Worm (Caenorhabditis elegans): ENCODE measurements around the gene F47D2.11.
"Not testable (repeated sequence)": the region's sequence is repeated elsewhere in the genome, so short reads cannot be mapped to it uniquely, and the experiment has no call there.

The F47D2.11 gene

DNA sequence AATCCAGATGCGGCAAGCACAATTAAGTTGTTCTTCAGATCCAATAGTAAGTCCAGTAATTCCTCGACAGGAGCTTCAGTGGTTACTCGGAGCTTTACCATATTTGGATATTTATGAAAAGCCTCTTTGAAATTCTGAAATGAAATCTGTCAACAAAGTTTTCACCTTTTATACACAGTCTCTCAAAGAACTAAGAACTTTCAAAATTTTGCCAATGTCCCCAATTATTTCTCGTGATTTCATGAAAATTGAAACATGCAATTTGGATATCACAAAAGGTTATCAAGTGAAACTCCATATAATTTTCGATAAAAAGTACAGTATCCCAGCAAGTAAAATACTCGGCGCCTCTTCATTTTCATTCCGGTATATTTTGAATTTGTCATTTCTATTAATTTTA lies at the start of gene F47D2.11:
Gene F47D2.11, minus strand, starts transcription at position 101 of the 400 bp plus-strand sequence.
- no peak for TF ChIP-seq pes-1 (GFP tag; IDR thresholded peaks at IDR 0.05)
- no peak for TF ChIP-seq F13C5.2 (tag; optimal IDR thresholded peaks at IDR 0.05)
- TF ChIP-seq scrt-1 (GFP tag; IDR thresholded peaks at IDR 0.05): no peak
- TF ChIP-seq tbx-11 (GFP tag; IDR thresholded peaks at IDR 0.05): no peak
- TF ChIP-seq flt-1 (GFP tag; IDR thresholded peaks at IDR 0.05): no peak
- TF ChIP-seq ceh-13 (GFP tag; optimal IDR thresholded peaks at IDR 0.05): no peak
- no peak for TF ChIP-seq hmg-4 (GFP tag; optimal IDR thresholded peaks at IDR 0.05)
- no peak for TF ChIP-seq aly-1 (tag; optimal IDR thresholded peaks at IDR 0.05)
- no peak for TF ChIP-seq B0310.2 (tag; optimal IDR thresholded peaks at IDR 0.05)
- no peak for TF ChIP-seq sea-1 (GFP tag; conservative IDR thresholded peaks at IDR 0.05)
- TF ChIP-seq hmbx-1 (tag; optimal IDR thresholded peaks at IDR 0.05): no peak
- TF ChIP-seq tra-4 (tag; optimal IDR thresholded peaks at IDR 0.05): no peak
- no peak for TF ChIP-seq tbx-37 (GFP tag; conservative IDR thresholded peaks at IDR 0.05)
- no peak for TF ChIP-seq ceh-36 (tag; optimal IDR thresholded peaks at IDR 0.05)
- no peak for TF ChIP-seq ama-1 (optimal IDR thresholded peaks at IDR 0.05)
- TF ChIP-seq hnd-1 (tag; optimal IDR thresholded peaks at IDR 0.05): no peak

DNA sequence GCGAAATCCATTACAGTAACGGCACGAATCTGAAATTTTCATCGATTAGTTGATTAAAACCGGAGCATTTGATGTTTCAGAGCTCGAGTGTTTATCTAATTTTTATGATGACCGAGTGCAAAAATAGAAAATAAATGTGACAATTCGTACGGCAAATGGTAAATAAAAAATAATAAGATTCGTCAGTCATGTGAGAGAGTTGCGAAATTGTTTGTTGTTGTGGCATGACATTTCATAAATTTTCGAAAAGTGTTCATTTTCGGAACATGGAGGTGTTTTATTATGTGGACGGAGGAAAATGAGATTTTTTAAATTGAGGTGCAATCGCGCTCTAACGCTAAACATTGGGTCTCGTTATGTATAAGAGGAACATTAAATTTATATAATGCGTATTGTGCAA lies 45.9 kb upstream of the F47D2.11 start:
- TF ChIP-seq B0310.2 (tag; optimal IDR thresholded peaks at IDR 0.05) (no peak), aly-1 (tag; optimal IDR thresholded peaks at IDR 0.05) (no peak), tra-4 (tag; optimal IDR thresholded peaks at IDR 0.05) (no peak), F13C5.2 (tag; optimal IDR thresholded peaks at IDR 0.05) (no peak), ceh-13 (GFP tag; optimal IDR thresholded peaks at IDR 0.05) (no peak), hmbx-1 (tag; optimal IDR thresholded peaks at IDR 0.05) (no peak), tbx-37 (GFP tag; conservative IDR thresholded peaks at IDR 0.05) (no peak), pes-1 (GFP tag; IDR thresholded peaks at IDR 0.05) (no peak), ama-1 (optimal IDR thresholded peaks at IDR 0.05) (no peak), hmg-4 (GFP tag; optimal IDR thresholded peaks at IDR 0.05) (no peak), hnd-1 (tag; optimal IDR thresholded peaks at IDR 0.05) (no peak), flt-1 (GFP tag; IDR thresholded peaks at IDR 0.05) (no peak), ceh-36 (tag; optimal IDR thresholded peaks at IDR 0.05) (no peak), sea-1 (GFP tag; conservative IDR thresholded peaks at IDR 0.05) (no peak), scrt-1 (GFP tag; IDR thresholded peaks at IDR 0.05) (no peak), tbx-11 (GFP tag; IDR thresholded peaks at IDR 0.05) (no peak), ets-7 (tag; optimal IDR thresholded peaks at IDR 0.05) (no peak)

DNA sequence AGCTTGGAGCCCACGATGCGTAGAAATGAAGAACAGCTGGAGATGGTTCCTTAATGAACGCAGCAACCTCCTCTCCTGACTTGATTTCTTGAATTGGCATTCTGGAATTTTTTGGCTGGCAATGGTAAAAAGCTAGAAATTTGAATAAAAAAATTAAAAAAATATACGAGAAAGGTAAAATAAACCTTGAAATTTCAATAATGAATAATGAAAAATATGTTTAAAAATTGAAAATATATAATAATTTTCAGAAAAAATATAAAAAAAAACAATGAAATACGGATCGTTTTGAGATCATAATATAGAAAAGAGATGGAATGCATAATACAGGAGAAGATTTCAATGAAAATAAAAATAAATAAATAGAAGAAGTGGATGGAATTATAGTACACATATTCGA lies 45.4 kb upstream of the F47D2.11 start, which contains the start of gene glrx-3:
Gene glrx-3, minus strand, starts transcription at position 101 of the 400 bp plus-strand sequence.
- TF ChIP-seq F13C5.2 (tag; optimal IDR thresholded peaks at IDR 0.05) (no peak), hmg-4 (GFP tag; optimal IDR thresholded peaks at IDR 0.05) (no peak), flt-1 (GFP tag; IDR thresholded peaks at IDR 0.05) (no peak), ama-1 (optimal IDR thresholded peaks at IDR 0.05) (no peak), tbx-37 (GFP tag; conservative IDR thresholded peaks at IDR 0.05) (no peak), hnd-1 (tag; optimal IDR thresholded peaks at IDR 0.05) (no peak), B0310.2 (tag; optimal IDR thresholded peaks at IDR 0.05) (no peak), ceh-36 (tag; optimal IDR thresholded peaks at IDR 0.05) (no peak), tra-4 (tag; optimal IDR thresholded peaks at IDR 0.05) (no peak), aly-1 (tag; optimal IDR thresholded peaks at IDR 0.05) (no peak), scrt-1 (GFP tag; IDR thresholded peaks at IDR 0.05) (no peak), sea-1 (GFP tag; conservative IDR thresholded peaks at IDR 0.05) (no peak), ceh-13 (GFP tag; optimal IDR thresholded peaks at IDR 0.05) (no peak), tbx-11 (GFP tag; IDR thresholded peaks at IDR 0.05) (no peak), ets-7 (tag; optimal IDR thresholded peaks at IDR 0.05) (no peak), hmbx-1 (tag; optimal IDR thresholded peaks at IDR 0.05) (no peak), pes-1 (GFP tag; IDR thresholded peaks at IDR 0.05) (no peak)

DNA sequence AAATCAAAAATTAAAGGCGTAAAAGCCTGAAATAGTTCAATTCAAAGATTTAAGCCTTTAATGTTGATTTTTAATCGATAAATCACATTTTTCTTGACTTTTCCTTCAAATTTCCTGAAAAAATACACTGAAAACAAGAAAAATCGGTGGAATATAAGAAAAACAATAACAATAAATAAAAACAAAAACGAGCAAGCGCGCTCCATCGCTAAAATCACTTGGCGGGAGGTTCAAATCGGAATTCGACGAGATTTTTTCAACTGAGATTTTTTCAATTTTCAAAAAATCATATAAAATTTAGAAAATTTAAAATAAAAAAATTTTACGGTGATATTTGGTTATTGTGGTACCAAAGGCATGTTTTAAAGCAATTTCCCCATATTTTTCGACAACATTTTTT lies 43.7 kb upstream of the F47D2.11 start:
- TF ChIP-seq scrt-1 (GFP tag; IDR thresholded peaks at IDR 0.05) (no peak), ceh-13 (GFP tag; optimal IDR thresholded peaks at IDR 0.05) (no peak), ceh-36 (tag; optimal IDR thresholded peaks at IDR 0.05) (no peak), ets-7 (tag; optimal IDR thresholded peaks at IDR 0.05) (no peak)

- TF ChIP-seq scrt-1 (GFP tag; IDR thresholded peaks at IDR 0.05); ama-1 (optimal IDR thresholded peaks at IDR 0.05); flt-1 (GFP tag; IDR thresholded peaks at IDR 0.05): not testable (repeated sequence)
Measured at ce11 chrV:4336462-4336861, 40.6 kb upstream of the F47D2.11 start, which contains the start of gene irld-1. irld-1 (plus strand) TSS chrV:4336762.

ce11 chrV:4333518-4333917 lies 37.7 kb upstream of the F47D2.11 start:
- TF ChIP-seq tbx-37 (GFP tag; conservative IDR thresholded peaks at IDR 0.05): peak; percentile 40; the same call in 1 of the 2 replicates

DNA sequence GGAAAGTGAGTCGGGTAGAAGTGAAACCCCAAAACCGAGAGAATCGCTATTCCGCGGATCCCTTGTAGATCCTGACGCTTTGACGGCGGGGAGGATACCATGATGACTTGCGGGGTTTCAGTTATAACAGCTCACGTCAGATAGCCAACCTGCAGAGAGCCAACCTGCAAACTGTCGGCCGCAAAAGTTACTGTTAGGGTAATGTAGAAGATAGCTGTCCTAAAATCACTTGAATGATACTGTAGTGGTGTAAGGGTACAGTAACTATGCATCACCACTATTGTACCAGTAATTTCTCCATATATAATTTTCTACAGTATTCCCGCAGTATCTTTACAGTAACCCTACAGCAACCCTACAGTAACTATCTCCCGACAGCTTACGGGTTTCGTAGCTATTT lies 36.6 kb upstream of the F47D2.11 start, which contains the start of gene oac-12:
Gene oac-12, minus strand, starts transcription at position 101 of the 400 bp plus-strand sequence.
- TF ChIP-seq F13C5.2 (tag; optimal IDR thresholded peaks at IDR 0.05) (no peak), hmg-4 (GFP tag; optimal IDR thresholded peaks at IDR 0.05) (no peak)

- TF ChIP-seq scrt-1 (GFP tag; IDR thresholded peaks at IDR 0.05): no peak
- TF ChIP-seq B0310.2 (tag; optimal IDR thresholded peaks at IDR 0.05): no peak
- TF ChIP-seq tbx-11 (GFP tag; IDR thresholded peaks at IDR 0.05): no peak
- TF ChIP-seq F13C5.2 (tag; optimal IDR thresholded peaks at IDR 0.05): no peak
- TF ChIP-seq hnd-1 (tag; optimal IDR thresholded peaks at IDR 0.05): no peak
- TF ChIP-seq sea-1 (GFP tag; conservative IDR thresholded peaks at IDR 0.05): no peak
- TF ChIP-seq pes-1 (GFP tag; IDR thresholded peaks at IDR 0.05): no peak
- no peak for TF ChIP-seq ceh-36 (tag; optimal IDR thresholded peaks at IDR 0.05)
- no peak for TF ChIP-seq hmbx-1 (tag; optimal IDR thresholded peaks at IDR 0.05)
- TF ChIP-seq hmg-4 (GFP tag; optimal IDR thresholded peaks at IDR 0.05): no peak
- no peak for TF ChIP-seq ama-1 (optimal IDR thresholded peaks at IDR 0.05)
- no peak for TF ChIP-seq tra-4 (tag; optimal IDR thresholded peaks at IDR 0.05)
- TF ChIP-seq tbx-37 (GFP tag; conservative IDR thresholded peaks at IDR 0.05): no peak
- TF ChIP-seq ets-7 (tag; optimal IDR thresholded peaks at IDR 0.05): no peak
- TF ChIP-seq ceh-13 (GFP tag; optimal IDR thresholded peaks at IDR 0.05): no peak
- no peak for TF ChIP-seq aly-1 (tag; optimal IDR thresholded peaks at IDR 0.05)
- TF ChIP-seq flt-1 (GFP tag; IDR thresholded peaks at IDR 0.05): no peak
Measured at ce11 chrV:4330820-4331219, 35.0 kb upstream of the F47D2.11 start.
